Fruit fly (Drosophila melanogaster) whole organism, pupa: ENCODE results near the gene CG2260.

Source experiments
- CG12605 ChIP-seq: fragments of 200-800 bp; sonication (Bioruptor generic); IDR thresholded peaks from 2 replicates; pipeline ENCODE4 v1.3.6; 2022; ENCODE audit warnings: missing biosample characterization, missing genetic modification characterization
- CG17806 ChIP-seq: fragments of 200-800 bp; sonication (Bioruptor generic); optimal IDR thresholded peaks from 2 replicates; lab custom pipeline; 2018; ENCODE audit warnings: missing biosample characterization, mild to moderate bottlenecking, missing genetic modification characterization, moderate library complexity
- CG9948 ChIP-seq: fragments of 200-800 bp; sonication (Bioruptor generic); optimal IDR thresholded peaks from 2 replicates; lab custom pipeline; 2018; ENCODE audit warnings: missing biosample characterization, mild to moderate bottlenecking, missing genetic modification characterization, moderate library complexity
- Pif1A ChIP-seq: fragments of 200-800 bp; sonication (Bioruptor generic); optimal IDR thresholded peaks from 3 replicates; lab custom pipeline; 2016; ENCODE audit warnings: missing biosample characterization, missing genetic modification characterization

DNA sequence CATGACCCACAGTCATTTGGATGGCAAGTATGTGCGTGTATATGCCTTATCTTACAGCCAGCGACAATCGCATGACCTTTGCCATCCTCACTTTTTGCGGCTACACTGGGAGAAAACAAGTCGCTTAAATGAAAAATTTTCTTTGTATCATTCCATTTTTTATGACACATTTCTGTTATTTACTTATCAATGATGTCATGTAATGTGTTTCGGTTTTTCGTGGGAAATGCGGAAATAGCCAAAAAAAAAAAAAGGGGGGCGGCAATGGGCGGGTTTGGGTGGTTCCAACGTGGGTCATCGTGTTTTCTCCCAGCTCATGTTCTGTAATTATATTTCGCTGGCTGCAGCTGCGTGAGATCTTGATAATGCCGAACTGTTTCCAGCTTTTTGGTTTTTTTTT lies 40.8 kb downstream of the CG2260 start:
- TF ChIP-seq Pif1A (GFP tag; lab: Kevin White, UChicago) (no peak), CG17806 (tag; lab: Kevin White, UChicago) (no peak), CG12605 (GFP tag; lab: Robert Waterston, UW) (no peak), CG9948 (tag; lab: Kevin White, UChicago) (no peak)
